Worm (Caenorhabditis elegans) whole organism, midembryonic: ENCODE data around the gene F52H2.1.

Source experiments
- flt-1 ChIP-seq: fragments of 200-800 bp; sonication (Bioruptor generic); IDR thresholded peaks from 2 replicates; pipeline ENCODE4 v1.3.6; 2022; ENCODE audit warnings: missing genetic modification characterization, missing compliant biosample characterization
- klf-2 ChIP-seq: fragments of 200-800 bp; sonication (Bioruptor generic); conservative IDR thresholded peaks from 2 replicates; pipeline ENCODE4 v1.3.6; 2022; ENCODE audit warnings: missing genetic modification reagents, missing genetic modification characterization, missing compliant biosample characterization
- med-1 ChIP-seq: sonication (generic microtip); optimal IDR thresholded peaks from 2 replicates; lab custom pipeline; 2017; ENCODE audit warnings: missing genetic modification characterization, mild to moderate bottlenecking, missing compliant biosample characterization, antibody characterized with exemption, missing genetic modification reagents; ENCODE audit not compliant: insufficient read depth
- ref-1 ChIP-seq: fragments of 200-800 bp; sonication (Bioruptor generic); conservative IDR thresholded peaks from 2 replicates; pipeline ENCODE4 v1.3.6; 2022; ENCODE audit warnings: missing genetic modification reagents, missing genetic modification characterization, missing compliant biosample characterization
- ztf-29 ChIP-seq: fragments of 200-800 bp; sonication (Bioruptor generic); IDR thresholded peaks from 2 replicates; pipeline ENCODE4 v1.3.6; 2022; ENCODE audit warnings: missing genetic modification reagents, missing genetic modification characterization, missing compliant biosample characterization

DNA sequence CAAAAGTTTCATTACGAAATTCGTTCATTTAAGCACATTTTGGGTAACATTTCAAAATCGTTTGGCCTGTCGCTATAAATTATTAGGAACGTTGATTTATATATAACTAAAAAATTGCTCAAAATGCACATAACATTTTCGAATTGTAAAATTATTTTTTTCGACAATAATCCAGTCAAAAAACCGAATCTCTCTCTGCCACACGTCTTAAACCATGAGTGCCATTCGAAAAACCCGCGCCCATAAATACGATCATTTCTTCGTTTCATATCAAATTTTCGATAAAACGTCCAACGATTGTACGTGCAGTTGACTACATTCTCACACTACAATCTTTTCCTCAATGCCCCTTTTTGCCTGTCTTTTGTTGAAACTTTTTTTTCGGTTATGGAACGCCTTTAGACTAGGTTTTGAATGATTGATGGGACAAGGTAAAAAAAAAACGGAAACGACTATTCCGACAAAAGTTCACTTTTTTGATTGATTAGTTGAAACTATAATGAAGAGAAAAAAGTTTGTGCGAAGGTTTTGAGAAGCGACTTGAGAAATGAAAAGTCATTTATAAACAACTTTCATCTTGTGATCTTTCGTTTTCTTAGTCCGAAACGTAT is 19.9 kb downstream of the F52H2.1 start:
- TF ChIP-seq med-1 (GFP tag; lab: Kevin White, UChicago) (no peak), flt-1 (GFP tag; lab: Robert Waterston, UW) (no peak), ztf-29 (GFP tag; lab: Robert Waterston, UW) (no peak), ref-1 (GFP tag; lab: Robert Waterston, UW) (no peak), klf-2 (GFP tag; lab: Robert Waterston, UW) (no peak)
